Fruit fly (Drosophila melanogaster) whole organism, adult: Measurements from ENCODE around the gene hng3.
A peak's percentile ranks its signal among the peaks of the same experiment; 100 is the strongest.

Experiments used
- CG11617 ChIP-seq: fragments of 200-800 bp; sonication (Bioruptor generic); optimal IDR thresholded peaks from 2 replicates; lab custom pipeline; 2017; ENCODE audit warnings: mild to moderate bottlenecking, missing biosample characterization, missing genetic modification reagents, missing genetic modification characterization
- CG12768 ChIP-seq: fragments of 200-800 bp; sonication (Bioruptor generic); optimal IDR thresholded peaks from 2 replicates; lab custom pipeline; 2017; ENCODE audit warnings: missing biosample characterization, missing genetic modification characterization, mild to moderate bottlenecking, moderate library complexity, missing genetic modification reagents
- CG14711 ChIP-seq: fragments of 200-800 bp; sonication (Bioruptor generic); optimal IDR thresholded peaks from 2 replicates; lab custom pipeline; 2018; ENCODE audit warnings: missing biosample characterization, mild to moderate bottlenecking, missing genetic modification characterization, moderate library complexity
- CG1620 ChIP-seq: fragments of 200-800 bp; sonication (Bioruptor generic); optimal IDR thresholded peaks from 2 replicates; lab custom pipeline; 2016; ENCODE audit warnings: missing biosample characterization, missing genetic modification characterization
- CG33017 ChIP-seq: fragments of 200-800 bp; sonication (Bioruptor generic); optimal IDR thresholded peaks from 2 replicates; lab custom pipeline; 2018; ENCODE audit warnings: missing biosample characterization, mild to moderate bottlenecking, missing genetic modification characterization, moderate library complexity
- CG5204 ChIP-seq: fragments of 200-800 bp; sonication (Bioruptor generic); optimal IDR thresholded peaks from 2 replicates; lab custom pipeline; 2016; ENCODE audit warnings: missing biosample characterization, missing genetic modification characterization
- CG7045 ChIP-seq: fragments of 200-800 bp; sonication (Bioruptor generic); optimal IDR thresholded peaks from 2 replicates; lab custom pipeline; 2017; ENCODE audit warnings: missing biosample characterization, mild to moderate bottlenecking, missing genetic modification characterization
- CG7101 ChIP-seq: fragments of 200-800 bp; sonication (Bioruptor generic); optimal IDR thresholded peaks from 2 replicates; lab custom pipeline; 2018; ENCODE audit warnings: missing biosample characterization, mild to moderate bottlenecking, missing genetic modification characterization, moderate library complexity
- Clk ChIP-seq: fragments of 200-800 bp; sonication (Bioruptor generic); optimal IDR thresholded peaks from 2 replicates; lab custom pipeline; 2017; ENCODE audit warnings: missing biosample characterization, missing genetic modification characterization
- Crg-1 ChIP-seq: fragments of 200-800 bp; sonication (Bioruptor generic); optimal IDR thresholded peaks from 2 replicates; lab custom pipeline; 2016; ENCODE audit warnings: missing biosample characterization, missing genetic modification characterization
- Hr96 ChIP-seq: fragments of 200-800 bp; sonication (Bioruptor generic); optimal IDR thresholded peaks from 2 replicates; lab custom pipeline; 2016; ENCODE audit warnings: missing biosample characterization, missing genetic modification characterization
- Mnt ChIP-seq: fragments of 200-800 bp; sonication (Bioruptor generic); optimal IDR thresholded peaks from 2 replicates; lab custom pipeline; 2016; ENCODE audit warnings: missing biosample characterization, mild to moderate bottlenecking, missing genetic modification characterization
- bab1 ChIP-seq: fragments of 200-800 bp; sonication (Bioruptor generic); optimal IDR thresholded peaks from 3 replicates; lab custom pipeline; 2019; ENCODE audit warnings: missing biosample characterization, mild to moderate bottlenecking, missing genetic modification characterization, moderate library complexity
- cic ChIP-seq: fragments of 200-800 bp; sonication (Bioruptor generic); optimal IDR thresholded peaks from 2 replicates; lab custom pipeline; 2017; ENCODE audit warnings: missing biosample characterization, mild to moderate bottlenecking, missing genetic modification characterization, moderate library complexity
- cnc ChIP-seq, 2 experiments: fragments of >200 bp; optimal IDR thresholded peaks; 2 replicates each; lab custom pipeline; 2017
- kay ChIP-seq: fragments of 200-800 bp; sonication (Bioruptor generic); peaks from one replicate; lab custom pipeline; 2016; ENCODE audit warnings: missing biosample characterization, missing genetic modification characterization, borderline replicate concordance
- pad ChIP-seq: fragments of 200-800 bp; sonication (Bioruptor generic); optimal IDR thresholded peaks from 3 replicates; lab custom pipeline; 2017; ENCODE audit warnings: missing biosample characterization, missing genetic modification characterization, mild to moderate bottlenecking, moderate library complexity, missing genetic modification reagents
- tj ChIP-seq: fragments of 200-800 bp; sonication (Bioruptor generic); optimal IDR thresholded peaks from 3 replicates; lab custom pipeline; 2017; ENCODE audit warnings: missing biosample characterization, mild to moderate bottlenecking, missing genetic modification characterization, moderate library complexity
- toe ChIP-seq: fragments of 200-800 bp; sonication (Bioruptor generic); optimal IDR thresholded peaks from 2 replicates; lab custom pipeline; 2016; ENCODE audit warnings: missing biosample characterization, missing genetic modification characterization

hng3 gene

dm6 chr3L:762331-762907 is 7.1 kb upstream of the hng3 start:
- no peak for TF ChIP-seq Hr96 (GFP tag; lab: Kevin White, UChicago)
- no peak for TF ChIP-seq Clk (GFP tag; lab: Kevin White, UChicago)
- TF ChIP-seq bab1 (GFP tag; lab: Kevin White, UChicago): peak; percentile 7

- TF ChIP-seq cic (GFP tag; lab: Kevin White, UChicago) (no peak), CG7045 (GFP tag; lab: Kevin White, UChicago) (no peak), CG5204 (no peak), pad (GFP tag; lab: Kevin White, UChicago) (no peak), bab1 (GFP tag; lab: Kevin White, UChicago) (no peak), toe (no peak), CG7101 (no peak), cnc (optimal IDR thresholded peaks at IDR 0.05; lab: Kevin White, UChicago) (no peak)
These were observed 6.4 kb upstream of the hng3 start for dm6 chr3L:761733-762132.

dm6 chr3L:760201-760600 is 4.9 kb upstream of the hng3 start:
- TF ChIP-seq CG7101 (no peak), Crg-1 (GFP tag; lab: Kevin White, UChicago) (no peak), pad (GFP tag; lab: Kevin White, UChicago) (no peak), toe (no peak), bab1 (GFP tag; lab: Kevin White, UChicago) (no peak), CG5204 (no peak), tj (GFP tag; lab: Kevin White, UChicago) (no peak), kay (GFP tag; lab: Kevin White, UChicago) (no peak), cnc (optimal IDR thresholded peaks at IDR 0.05; lab: Kevin White, UChicago) (no peak), CG12768 (GFP tag; lab: Kevin White, UChicago) (no peak), cic (GFP tag; lab: Kevin White, UChicago) (no peak), CG7045 (GFP tag; lab: Kevin White, UChicago) (no peak)

dm6 chr3L:758516-758915 is 3.2 kb upstream of the hng3 start:
- TF ChIP-seq CG7101: no peak
- no peak for TF ChIP-seq kay (GFP tag; lab: Kevin White, UChicago)
- TF ChIP-seq toe: no peak
- no peak for TF ChIP-seq CG5204
- no peak for TF ChIP-seq CG14711 (tag; lab: Kevin White, UChicago)
- no peak for TF ChIP-seq Mnt (GFP tag; lab: Kevin White, UChicago)
- TF ChIP-seq Hr96 (GFP tag; lab: Kevin White, UChicago): no peak
- TF ChIP-seq CG11617 (GFP tag; lab: Kevin White, UChicago): no peak
- TF ChIP-seq pad (GFP tag; lab: Kevin White, UChicago): no peak
- TF ChIP-seq cic (GFP tag; lab: Kevin White, UChicago): no peak
- no peak for TF ChIP-seq tj (GFP tag; lab: Kevin White, UChicago)
- TF ChIP-seq CG7045 (GFP tag; lab: Kevin White, UChicago): no peak
- TF ChIP-seq CG1620 (GFP tag; lab: Kevin White, UChicago): no peak

- TF ChIP-seq cic (GFP tag; lab: Kevin White, UChicago) (no peak), CG14711 (tag; lab: Kevin White, UChicago) (no peak), CG5204 (no peak), kay (GFP tag; lab: Kevin White, UChicago) (no peak), CG7101 (no peak), Clk (GFP tag; lab: Kevin White, UChicago) (no peak), Crg-1 (GFP tag; lab: Kevin White, UChicago) (no peak)
These were observed 1.1 kb upstream of the hng3 start for dm6 chr3L:756372-756771.

dm6 chr3L:754612-755011 is 677 bp downstream of the hng3 start:
- no peak for TF ChIP-seq Crg-1 (GFP tag; lab: Kevin White, UChicago)

- no peak for TF ChIP-seq CG5204
- no peak for TF ChIP-seq tj (GFP tag; lab: Kevin White, UChicago)
- no peak for TF ChIP-seq CG7101
- no peak for TF ChIP-seq kay (GFP tag; lab: Kevin White, UChicago)
- no peak for TF ChIP-seq Hr96 (GFP tag; lab: Kevin White, UChicago)
- no peak for TF ChIP-seq CG33017 (tag; lab: Kevin White, UChicago)
- peak; percentile 36 for TF ChIP-seq pad (GFP tag; lab: Kevin White, UChicago)
- peak; percentile 79 for TF ChIP-seq CG12768 (GFP tag; lab: Kevin White, UChicago)
These were observed 1.6 kb downstream of the hng3 start for dm6 chr3L:753568-754156.
